Worm (Caenorhabditis elegans) whole organism, L1 larva: Measurements from ENCODE around the gene srb-3.

Experiments used
- aly-2 ChIP-seq: fragments of 150-350 bp; optimal IDR thresholded peaks from 2 replicates; lab custom pipeline; 2014; ENCODE audit warnings: missing biosample characterization, missing genetic modification characterization
- ama-1 ChIP-seq: fragments of 150-350 bp; optimal IDR thresholded peaks from 2 replicates; lab custom pipeline; 2014
- blmp-1 ChIP-seq: fragments of 150-350 bp; optimal IDR thresholded peaks from 2 replicates; lab custom pipeline; 2014; ENCODE audit warnings: missing biosample characterization, missing genetic modification characterization
- elt-3 ChIP-seq, 6 experiments: fragments of 150-350 bp in 1 of 6; sonication (generic microtip); optimal IDR thresholded peaks; 2 replicates each; lab custom pipeline; 2017 to 2018; ENCODE audit warnings: missing biosample characterization in 6 of 6, missing genetic modification characterization in 6 of 6, inconsistent platforms in 1 of 6
- sox-4 ChIP-seq: sonication (generic microtip); optimal IDR thresholded peaks from 2 replicates; lab custom pipeline; 2016; ENCODE audit warnings: missing genetic modification characterization, missing compliant biosample characterization
- ztf-4 ChIP-seq: fragments of 150-350 bp; optimal IDR thresholded peaks from 2 replicates; lab custom pipeline; 2014; ENCODE audit warnings: missing biosample characterization, missing genetic modification characterization

- TF ChIP-seq sox-4 (tag; lab: Kevin White, UChicago) (no peak), elt-3 (tag; optimal IDR thresholded peaks at IDR 0.05; lab: Kevin White, UChicago) (no peak), aly-2 (tag; lab: Kevin White, UChicago) (no peak), blmp-1 (tag; lab: Kevin White, UChicago) (no peak), ama-1 (lab: Kevin White, UChicago) (no peak), ztf-4 (no peak)
Observed at ce11 chrII:5174370-5174769, 7.7 kb upstream of the srb-3 start, which contains the start of gene C27D6.3.
